Fruit fly (Drosophila melanogaster): ENCODE results near the gene heca.

heca gene

dm6 chr3R:30386759-30387437 lies 109.2 kb downstream of the heca start (continued):
- peak; percentile 28 to 52 for TF ChIP-seq ss (GFP tag; optimal IDR thresholded peaks at IDR 0.05)
- peak; percentile 46 for TF ChIP-seq dsx (GFP tag; optimal IDR thresholded peaks at IDR 0.05; ENCODE audit: poor library complexity, severe bottlenecking)
- TF ChIP-seq Gug (GFP tag; IDR thresholded peaks at IDR 0.05): no peak
- TF ChIP-seq CG10669 (GFP tag; optimal IDR thresholded peaks at IDR 0.05): no peak
- TF ChIP-seq lz (GFP tag; optimal IDR thresholded peaks at IDR 0.05): no peak
- TF ChIP-seq eg (GFP tag; IDR thresholded peaks at IDR 0.05): peak; percentile 51; the same call in 1 of the 3 replicates
- peak; percentile 3 for TF ChIP-seq Hr4 (GFP tag; optimal IDR thresholded peaks at IDR 0.05)
- TF ChIP-seq achi (GFP tag; optimal IDR thresholded peaks at IDR 0.05): no peak
- no peak for TF ChIP-seq Ets21C (GFP tag; optimal IDR thresholded peaks at IDR 0.05)
- TF ChIP-seq Sox15 (GFP tag; optimal IDR thresholded peaks at IDR 0.05): no peak
- peak; percentile 7 for TF ChIP-seq CG9139 (GFP tag; optimal IDR thresholded peaks at IDR 0.05)
- peak; percentile 88 for TF ChIP-seq svp (GFP tag)
- peak; percentile 58 for TF ChIP-seq Sox102F (GFP tag; optimal IDR thresholded peaks at IDR 0.05)
- no peak for TF ChIP-seq CG34406 (GFP tag; optimal IDR thresholded peaks at IDR 0.05)
- TF ChIP-seq CG15336 (GFP tag; IDR thresholded peaks at IDR 0.05): 0 out of 2 replicates have a peak, but pooled peaks have one; percentile 14
- TF ChIP-seq CG16779 (tag; optimal IDR thresholded peaks at IDR 0.05): peak; percentile 5
- no peak for TF ChIP-seq Hr39 (GFP tag; optimal IDR thresholded peaks at IDR 0.05)
- peak; percentile 77 for TF ChIP-seq Eip78C (GFP tag)
- TF ChIP-seq CG6276 (GFP tag; optimal IDR thresholded peaks at IDR 0.05): peak; percentile 0

- no peak for TF ChIP-seq CG15336 (GFP tag; IDR thresholded peaks at IDR 0.05)
- TF ChIP-seq lz (GFP tag; optimal IDR thresholded peaks at IDR 0.05): no peak
- TF ChIP-seq Ets96B (tag; optimal IDR thresholded peaks at IDR 0.05): no peak
These were observed 109.9 kb downstream of the heca start, which contains the start of the genes Fer2LCH and Fer1HCH for dm6 chr3R:30387515-30388178. Gene Fer2LCH, plus strand, starts transcription at chr3R:30387804. Gene Fer1HCH, minus strand, starts transcription at chr3R:30388178.

- TF ChIP-seq Eip78C (GFP tag) (peak; percentile 99), Ets21C (GFP tag; optimal IDR thresholded peaks at IDR 0.05) (peak; percentile 96), Sox15 (GFP tag; optimal IDR thresholded peaks at IDR 0.05) (peak; percentile 98), Sox14 (GFP tag; optimal IDR thresholded peaks at IDR 0.05) (peak; percentile 96), cyc (GFP tag; optimal IDR thresholded peaks at IDR 0.05) (peak; percentile 96), CG11762 (GFP tag; optimal IDR thresholded peaks at IDR 0.05; ENCODE audit: insufficient read depth) (peak; percentile 92), CG8319 (GFP tag; optimal IDR thresholded peaks at IDR 0.05) (peak; percentile 97), CG6276 (GFP tag; optimal IDR thresholded peaks at IDR 0.05) (peak; percentile 97), Eip75B (GFP tag; optimal IDR thresholded peaks at IDR 0.05) (peak; percentile 98), CG6808 (GFP tag; optimal IDR thresholded peaks at IDR 0.05) (peak; percentile 98), eg (GFP tag; IDR thresholded peaks at IDR 0.05) (peak; percentile 90), CG8119 (GFP tag; IDR thresholded peaks at IDR 0.05) (peak; percentile 92), fkh (GFP tag; optimal IDR thresholded peaks at IDR 0.05) (peak; percentile 85), CG3032 (tag; optimal IDR thresholded peaks at IDR 0.05) (peak; percentile 95), CG4318 (GFP tag; optimal IDR thresholded peaks at IDR 0.05) (peak; percentile 97), spab (GFP tag; optimal IDR thresholded peaks at IDR 0.05) (peak; percentile 98), OdsH (GFP tag; optimal IDR thresholded peaks at IDR 0.05) (peak; percentile 96), dsx (GFP tag; optimal IDR thresholded peaks at IDR 0.05; ENCODE audit: poor library complexity, severe bottlenecking) (peak; percentile 83), salr (GFP tag; optimal IDR thresholded peaks at IDR 0.05) (peak; percentile 82 to 99), ss (GFP tag; optimal IDR thresholded peaks at IDR 0.05) (peak; percentile 95 to 98), CG9139 (GFP tag; optimal IDR thresholded peaks at IDR 0.05) (peak; percentile 89), svp (GFP tag) (peak; percentile 99), CG31627 (GFP tag; optimal IDR thresholded peaks at IDR 0.05) (peak; percentile 98), Blimp-1 (GFP tag; optimal IDR thresholded peaks at IDR 0.05) (peak; percentile 93), Ets96B (tag; optimal IDR thresholded peaks at IDR 0.05) (peak; percentile 93), Met (GFP tag; optimal IDR thresholded peaks at IDR 0.05) (peak; percentile 96), Hr39 (GFP tag; optimal IDR thresholded peaks at IDR 0.05) (peak; percentile 98), Eip93F (GFP tag; optimal IDR thresholded peaks at IDR 0.05) (peak; percentile 85), CG15336 (GFP tag; IDR thresholded peaks at IDR 0.05) (peak; percentile 84), Lpt (GFP tag; optimal IDR thresholded peaks at IDR 0.05) (peak; percentile 93), CG34406 (GFP tag; optimal IDR thresholded peaks at IDR 0.05) (peak; percentile 96), fd85E (GFP tag; optimal IDR thresholded peaks at IDR 0.05) (peak; percentile 68), CG32006 (GFP tag; optimal IDR thresholded peaks at IDR 0.05) (peak; percentile 99), CG10669 (GFP tag; optimal IDR thresholded peaks at IDR 0.05) (peak; percentile 95), Hr4 (GFP tag; optimal IDR thresholded peaks at IDR 0.05) (peak; percentile 96), pdm3 (GFP tag; optimal IDR thresholded peaks at IDR 0.05) (peak; percentile 97)
These were observed 110.6 kb downstream of the heca start for dm6 chr3R:30388215-30388871.

Data from whole organism, prepupa.